Worm (Caenorhabditis elegans) whole organism, L3 larva: Measurements from ENCODE around the gene Y39A1C.1.

ENCODE experiments used
- lin-39 ChIP-seq: fragments of 150-350 bp; optimal IDR thresholded peaks from 2 replicates; lab custom pipeline; 2018; ENCODE audit warnings: missing biosample characterization, missing genetic modification reagents, missing genetic modification characterization
- nhr-11 ChIP-seq: fragments of 150-350 bp; optimal IDR thresholded peaks from 2 replicates; lab custom pipeline; 2014; ENCODE audit warnings: missing biosample characterization, missing genetic modification characterization
- nhr-23 ChIP-seq: fragments of 150-350 bp; optimal IDR thresholded peaks from 2 replicates; lab custom pipeline; 2014; ENCODE audit warnings: missing biosample characterization, missing genetic modification reagents, missing genetic modification characterization
- nhr-77 ChIP-seq: fragments of 150-350 bp; optimal IDR thresholded peaks from 2 replicates; lab custom pipeline; 2014; ENCODE audit warnings: missing biosample characterization, missing genetic modification characterization
- pha-4 ChIP-seq: fragments of 150-350 bp; optimal IDR thresholded peaks from 2 replicates; lab custom pipeline; 2014; ENCODE audit warnings: missing biosample characterization, missing genetic modification reagents, missing genetic modification characterization
- unc-39 ChIP-seq: sonication (generic microtip); optimal IDR thresholded peaks from 4 replicates; lab custom pipeline; 2017; ENCODE audit warnings: missing biosample characterization, missing genetic modification characterization
- unc-62 ChIP-seq: fragments of 150-350 bp; sonication (generic microtip); optimal IDR thresholded peaks from 4 replicates; lab custom pipeline; 2014; ENCODE audit warnings: missing biosample characterization, missing genetic modification reagents, missing genetic modification characterization
- zag-1 ChIP-seq: fragments of 150-350 bp; optimal IDR thresholded peaks from 2 replicates; lab custom pipeline; 2014; ENCODE audit warnings: missing biosample characterization, missing genetic modification characterization
- ztf-11 ChIP-seq: fragments of 150-350 bp; optimal IDR thresholded peaks from 2 replicates; lab custom pipeline; 2014; ENCODE audit warnings: missing biosample characterization, missing genetic modification characterization

ce11 chrIII:10848858-10849257, 6.4 kb upstream of the Y39A1C.1 start, which contains the start of the genes fbxb-85 and hex-3:
- TF ChIP-seq nhr-77 (tag; lab: Kevin White, UChicago) (peak; percentile 74), ztf-11 (tag; lab: Kevin White, UChicago) (no peak), unc-62 (GFP tag; lab: Kevin White, UChicago) (peak; percentile 28), unc-39 (tag; lab: Kevin White, UChicago) (no peak), lin-39 (peak; percentile 87), pha-4 (tag; lab: Kevin White, UChicago) (peak; percentile 94), nhr-23 (peak; percentile 96), nhr-11 (tag; lab: Kevin White, UChicago) (peak; percentile 64), zag-1 (tag; lab: Kevin White, UChicago) (peak; percentile 20)
